Worm (Caenorhabditis elegans): ENCODE measurements around the gene fbxc-24.

Gene fbxc-24

ce11 chrII:915206-915605 is 5.8 kb upstream of the fbxc-24 start:
- TF ChIP-seq sem-2 (GFP tag; optimal IDR thresholded peaks at IDR 0.05) (no peak), ztf-11 (tag; optimal IDR thresholded peaks at IDR 0.05) (no peak), ceh-43 (GFP tag; optimal IDR thresholded peaks at IDR 0.05) (no peak), flh-1 (GFP tag; optimal IDR thresholded peaks at IDR 0.05) (no peak), hlh-1 (tag; optimal IDR thresholded peaks at IDR 0.05) (no peak), lin-32 (GFP tag; optimal IDR thresholded peaks at IDR 0.05) (no peak), nhr-28 (tag; optimal IDR thresholded peaks at IDR 0.05) (no peak), ham-2 (GFP tag; optimal IDR thresholded peaks at IDR 0.05) (no peak), elt-3 (tag; optimal IDR thresholded peaks at IDR 0.05) (no peak), mep-1 (tag; optimal IDR thresholded peaks at IDR 0.05) (no peak), lsy-2 (tag; optimal IDR thresholded peaks at IDR 0.05) (no peak), zip-8 (tag; optimal IDR thresholded peaks at IDR 0.05) (no peak), tbx-8 (GFP tag; optimal IDR thresholded peaks at IDR 0.05) (no peak), elt-1 (tag; optimal IDR thresholded peaks at IDR 0.05; ENCODE audit: borderline replicate concordance, insufficient read depth) (no peak)

- TF ChIP-seq lin-13 (tag; optimal IDR thresholded peaks at IDR 0.05) = no peak
- no peak for TF ChIP-seq mab-5 (tag; optimal IDR thresholded peaks at IDR 0.05)
- TF ChIP-seq zip-8 (tag; optimal IDR thresholded peaks at IDR 0.05) = no peak
- TF ChIP-seq lsy-2 (tag; optimal IDR thresholded peaks at IDR 0.05) = peak; percentile 22
- no peak for TF ChIP-seq unc-39 (tag; optimal IDR thresholded peaks at IDR 0.05)
- TF ChIP-seq mls-2 (tag; optimal IDR thresholded peaks at IDR 0.05) = no peak
- no peak for TF ChIP-seq ztf-11 (tag; optimal IDR thresholded peaks at IDR 0.05)
- TF ChIP-seq nhr-2 (tag; optimal IDR thresholded peaks at IDR 0.05) = no peak
- TF ChIP-seq elt-3 (tag; optimal IDR thresholded peaks at IDR 0.05) = no peak
- TF ChIP-seq pha-4 (tag; optimal IDR thresholded peaks at IDR 0.05) = peak; percentile 40
- TF ChIP-seq hlh-1 (tag; optimal IDR thresholded peaks at IDR 0.05) = no peak
- peak; percentile 65 for TF ChIP-seq mep-1 (tag; optimal IDR thresholded peaks at IDR 0.05)
- no peak for TF ChIP-seq flh-1 (GFP tag; optimal IDR thresholded peaks at IDR 0.05)
Observed at ce11 chrII:913222-913722, 3.8 kb upstream of the fbxc-24 start, which contains the start of gene fbxc-33. Gene fbxc-33 (plus strand): TSS chrII:913672.

ce11 chrII:911680-912079 is 2.2 kb upstream of the fbxc-24 start, which contains the start of gene fbxc-31:
Gene fbxc-31 (plus strand): TSS chrII:911980.
- TF ChIP-seq mep-1 (tag; optimal IDR thresholded peaks at IDR 0.05) (no peak), flh-1 (GFP tag; optimal IDR thresholded peaks at IDR 0.05) (no peak)

ce11 chrII:905335-905734 is 4.1 kb downstream of the fbxc-24 start:
- TF ChIP-seq tbx-8 (GFP tag; optimal IDR thresholded peaks at IDR 0.05) = no peak
- TF ChIP-seq drap-1 (GFP tag; optimal IDR thresholded peaks at IDR 0.05) = no peak
- no peak for TF ChIP-seq ceh-39 (tag; optimal IDR thresholded peaks at IDR 0.05)
- TF ChIP-seq elt-1 (tag; optimal IDR thresholded peaks at IDR 0.05; ENCODE audit: borderline replicate concordance, insufficient read depth) = no peak
- TF ChIP-seq M03D4.4 (tag; optimal IDR thresholded peaks at IDR 0.05) = no peak
- no peak for TF ChIP-seq unc-39 (tag; optimal IDR thresholded peaks at IDR 0.05)
- no peak for TF ChIP-seq blmp-1 (tag; optimal IDR thresholded peaks at IDR 0.05)
- TF ChIP-seq flh-1 (GFP tag; optimal IDR thresholded peaks at IDR 0.05) = no peak
- no peak for TF ChIP-seq zip-8 (tag; optimal IDR thresholded peaks at IDR 0.05)
- no peak for TF ChIP-seq mls-2 (tag; optimal IDR thresholded peaks at IDR 0.05)
- no peak for TF ChIP-seq sem-2 (GFP tag; optimal IDR thresholded peaks at IDR 0.05)
- TF ChIP-seq nhr-28 (tag; optimal IDR thresholded peaks at IDR 0.05) = no peak
- no peak for TF ChIP-seq ham-2 (GFP tag; optimal IDR thresholded peaks at IDR 0.05)

- TF ChIP-seq mep-1 (tag; optimal IDR thresholded peaks at IDR 0.05) (no peak), drap-1 (GFP tag; optimal IDR thresholded peaks at IDR 0.05) (no peak), sem-2 (GFP tag; optimal IDR thresholded peaks at IDR 0.05) (no peak), lin-32 (GFP tag; optimal IDR thresholded peaks at IDR 0.05) (no peak), unc-39 (tag; optimal IDR thresholded peaks at IDR 0.05) (no peak), elt-1 (tag; optimal IDR thresholded peaks at IDR 0.05; ENCODE audit: borderline replicate concordance, insufficient read depth) (no peak), ztf-11 (tag; optimal IDR thresholded peaks at IDR 0.05) (no peak), lsy-2 (tag; optimal IDR thresholded peaks at IDR 0.05) (no peak), tbx-8 (GFP tag; optimal IDR thresholded peaks at IDR 0.05) (no peak), ceh-43 (GFP tag; optimal IDR thresholded peaks at IDR 0.05) (no peak), lin-13 (tag; optimal IDR thresholded peaks at IDR 0.05) (no peak), nhr-12 (tag; optimal IDR thresholded peaks at IDR 0.05) (no peak), cnd-1 (tag; optimal IDR thresholded peaks at IDR 0.05) (no peak)
Observed at ce11 chrII:901632-902031, 7.8 kb downstream of the fbxc-24 start, which contains the start of gene T07D3.2. Gene T07D3.2 (plus strand): TSS chrII:901932.

ce11 chrII:900720-901332 is 8.6 kb downstream of the fbxc-24 start, which contains the start of gene T07D3.9:
Gene T07D3.9 (minus strand): TSS chrII:900913.
- TF ChIP-seq elt-1 (tag; optimal IDR thresholded peaks at IDR 0.05; ENCODE audit: borderline replicate concordance, insufficient read depth) (peak; percentile 22), unc-39 (tag; optimal IDR thresholded peaks at IDR 0.05) (no peak)

All from whole organism, mixed stage, embryonic.